Fruit fly (Drosophila melanogaster) whole organism, embryonic: Measurements from ENCODE around the gene CG42812.

Experiments used
- ATbp ChIP-seq: fragments of 200-800 bp; sonication (Bioruptor generic); optimal IDR thresholded peaks from 2 replicates; lab custom pipeline; 2017; ENCODE audit warnings: missing biosample characterization, mild to moderate bottlenecking, missing genetic modification characterization, missing genetic modification reagents
- Adf1 ChIP-seq: fragments of 200-800 bp; sonication (Bioruptor generic); IDR thresholded peaks from 2 replicates; pipeline ENCODE4 v1.3.6; 2022; ENCODE audit warnings: missing biosample characterization, missing genetic modification characterization
- Awh ChIP-seq: fragments of 200-800 bp; sonication (Bioruptor generic); IDR thresholded peaks from 2 replicates; pipeline ENCODE4, ENCODE4 v1.3.6; 2022; ENCODE audit warnings: missing biosample characterization, missing genetic modification characterization
- BEAF-32 ChIP-seq: fragments of 200-800 bp; sonication (Bioruptor generic); optimal IDR thresholded peaks from 3 replicates; lab custom pipeline; 2017; ENCODE audit warnings: missing biosample characterization, missing genetic modification characterization, mild to moderate bottlenecking, moderate library complexity, missing genetic modification reagents
- CG10654 ChIP-seq: fragments of 200-800 bp; sonication (Bioruptor generic); optimal IDR thresholded peaks from 2 replicates; lab custom pipeline; 2016; ENCODE audit warnings: missing biosample characterization, missing genetic modification characterization
- CG11085 ChIP-seq: fragments of 200-800 bp; sonication (Bioruptor generic); IDR thresholded peaks from 2 replicates; pipeline ENCODE4 v1.3.6; 2022; ENCODE audit warnings: missing biosample characterization, missing genetic modification characterization
- CG11093 ChIP-seq: fragments of 200-800 bp; sonication (Bioruptor generic); IDR thresholded peaks from 3 replicates; pipeline ENCODE4 v1.3.6; 2022; ENCODE audit warnings: missing biosample characterization, missing genetic modification characterization
- CG11247 ChIP-seq: fragments of 200-800 bp; sonication (Bioruptor generic); IDR thresholded peaks from 2 replicates; pipeline ENCODE4 v1.3.6; 2022; ENCODE audit warnings: missing biosample characterization, missing genetic modification characterization
- CG11456 ChIP-seq: fragments of 200-800 bp; sonication (Bioruptor generic); IDR thresholded peaks from 3 replicates; pipeline ENCODE4 v1.3.6; 2022; ENCODE audit warnings: missing biosample characterization, missing genetic modification characterization
- CG11723 ChIP-seq: fragments of 200-800 bp; sonication (Bioruptor generic); optimal IDR thresholded peaks from 2 replicates; lab custom pipeline; 2017; ENCODE audit warnings: missing biosample characterization, mild to moderate bottlenecking, missing genetic modification characterization
- CG16813 ChIP-seq: fragments of 200-800 bp; sonication (Bioruptor generic); IDR thresholded peaks from 3 replicates; pipeline ENCODE4 v1.3.6; 2022; ENCODE audit warnings: missing biosample characterization, missing genetic modification characterization; ENCODE audit not compliant: partially characterized antibody
- CG17186 ChIP-seq: fragments of 200-800 bp; sonication (Bioruptor generic); optimal IDR thresholded peaks from 3 replicates; lab custom pipeline; 2017; ENCODE audit warnings: missing biosample characterization, missing genetic modification reagents, missing genetic modification characterization
- CG17359 ChIP-seq: fragments of 200-800 bp; sonication (Bioruptor generic); optimal IDR thresholded peaks from 3 replicates; lab custom pipeline; 2018; ENCODE audit warnings: missing biosample characterization, mild to moderate bottlenecking, missing genetic modification characterization, moderate library complexity
- CG17829 ChIP-seq: fragments of 200-800 bp; optimal IDR thresholded peaks from 2 replicates; lab custom pipeline; 2019; ENCODE audit warnings: missing biosample characterization, mild to moderate bottlenecking, missing genetic modification characterization, moderate library complexity
- CG17912 ChIP-seq: fragments of 200-800 bp; sonication (Bioruptor generic); optimal IDR thresholded peaks from 2 replicates; lab custom pipeline; 2018; ENCODE audit warnings: missing biosample characterization, mild to moderate bottlenecking, missing genetic modification characterization
- CG2712 ChIP-seq: fragments of 200-800 bp; optimal IDR thresholded peaks from 3 replicates; lab custom pipeline; 2019; ENCODE audit warnings: missing biosample characterization, mild to moderate bottlenecking, missing genetic modification characterization, moderate library complexity
- CG3726 ChIP-seq: fragments of 200-800 bp; sonication (Bioruptor generic); IDR thresholded peaks from 3 replicates; pipeline ENCODE4, ENCODE4 v1.3.6; 2022; ENCODE audit warnings: missing biosample characterization, missing genetic modification characterization
- CG4707 ChIP-seq: fragments of 200-800 bp; sonication (Bioruptor generic); optimal IDR thresholded peaks from 2 replicates; lab custom pipeline; 2018; ENCODE audit warnings: missing biosample characterization, mild to moderate bottlenecking, missing genetic modification characterization, moderate library complexity
- CG4820 ChIP-seq: fragments of 200-800 bp; sonication (Bioruptor generic); optimal IDR thresholded peaks from 3 replicates; lab custom pipeline; 2016; ENCODE audit warnings: missing biosample characterization, missing genetic modification characterization
- CG7745 ChIP-seq: fragments of 200-800 bp; sonication (Bioruptor generic); optimal IDR thresholded peaks from 2 replicates; lab custom pipeline; 2018; ENCODE audit warnings: missing biosample characterization, mild to moderate bottlenecking, missing genetic modification characterization, moderate library complexity
- CG8089 ChIP-seq: fragments of 200-800 bp; sonication (Bioruptor generic); optimal IDR thresholded peaks from 3 replicates; lab custom pipeline; 2016; ENCODE audit warnings: missing biosample characterization, missing genetic modification characterization
- CG9437 ChIP-seq: fragments of 200-800 bp; sonication (Bioruptor generic); optimal IDR thresholded peaks from 2 replicates; lab custom pipeline; 2018; ENCODE audit warnings: missing biosample characterization, mild to moderate bottlenecking, missing genetic modification characterization
- D19A ChIP-seq: fragments of 200-800 bp; optimal IDR thresholded peaks from 3 replicates; lab custom pipeline; 2019; ENCODE audit warnings: missing biosample characterization, mild to moderate bottlenecking, missing genetic modification characterization, moderate library complexity
- HHEX ChIP-seq: fragments of 200-800 bp; sonication (Bioruptor generic); optimal IDR thresholded peaks from 3 replicates; lab custom pipeline; 2017; ENCODE audit warnings: missing biosample characterization, mild to moderate bottlenecking, missing genetic modification characterization, missing genetic modification reagents
- HLH4C ChIP-seq: fragments of 200-800 bp; sonication (Bioruptor generic); IDR thresholded peaks from 3 replicates; pipeline ENCODE4 v1.3.6; 2022; ENCODE audit warnings: missing biosample characterization, missing genetic modification characterization; ENCODE audit not compliant: partially characterized antibody
- Hsf ChIP-seq: fragments of 200-800 bp; sonication (Bioruptor generic); optimal IDR thresholded peaks from 3 replicates; lab custom pipeline; 2016; ENCODE audit warnings: missing biosample characterization, missing genetic modification characterization
- Mad ChIP-seq: fragments of 200-800 bp; sonication (Bioruptor generic); optimal IDR thresholded peaks from 2 replicates; lab custom pipeline; 2016; ENCODE audit warnings: missing biosample characterization, missing genetic modification characterization
- Neu2 ChIP-seq: fragments of 200-800 bp; sonication (Bioruptor generic); optimal IDR thresholded peaks from 3 replicates; lab custom pipeline; 2016; ENCODE audit warnings: missing biosample characterization, missing genetic modification characterization, borderline replicate concordance
- Sin3A ChIP-seq: fragments of >200 bp; optimal IDR thresholded peaks from 2 replicates; lab custom pipeline; 2018
- Sry-δ ChIP-seq: fragments of 200-800 bp; sonication (Bioruptor generic); optimal IDR thresholded peaks from 2 replicates; lab custom pipeline; 2016; ENCODE audit warnings: missing biosample characterization, missing genetic modification characterization
- Vsx1 ChIP-seq: fragments of 200-800 bp; sonication (Bioruptor generic); optimal IDR thresholded peaks from 2 replicates; lab custom pipeline; 2017; ENCODE audit warnings: missing biosample characterization, mild to moderate bottlenecking, missing genetic modification characterization, missing genetic modification reagents
- btn ChIP-seq: fragments of 200-800 bp; sonication (Bioruptor generic); optimal IDR thresholded peaks from 2 replicates; lab custom pipeline; 2016; ENCODE audit warnings: missing biosample characterization, missing genetic modification characterization
- cas ChIP-seq: fragments of 200-800 bp; sonication (Bioruptor generic); IDR thresholded peaks from 2 replicates; pipeline ENCODE4 v1.3.6; 2022; ENCODE audit warnings: missing biosample characterization, missing genetic modification characterization
- dysf ChIP-seq: fragments of 200-800 bp; sonication (Bioruptor generic); IDR thresholded peaks from 3 replicates; pipeline ENCODE4 v1.3.6; 2022; ENCODE audit warnings: missing biosample characterization, missing genetic modification characterization
- gsb ChIP-seq: fragments of 200-800 bp; sonication (Bioruptor generic); IDR thresholded peaks from 2 replicates; pipeline ENCODE4 v1.3.6; 2022; ENCODE audit warnings: missing biosample characterization, missing genetic modification characterization
- ham ChIP-seq: fragments of 200-800 bp; sonication (Bioruptor generic); IDR thresholded peaks from 2 replicates; pipeline ENCODE4 v1.3.6; 2022; ENCODE audit warnings: missing biosample characterization, missing genetic modification characterization
- ken ChIP-seq: fragments of 200-800 bp; sonication (Bioruptor generic); IDR thresholded peaks from 3 replicates; pipeline ENCODE4 v1.3.6; 2022; ENCODE audit warnings: missing biosample characterization, missing genetic modification characterization
- lov ChIP-seq, 2 experiments: fragments of 200-800 bp in 1 of 2; fragments of >200 bp in 1 of 2; sonication (Bioruptor generic) in 1 of 2; IDR thresholded peaks in 1 of 2; optimal IDR thresholded peaks in 1 of 2; 2 replicates in 1 of 2; 3 replicates in 1 of 2; pipeline versions ENCODE4 v1.3.6 to Lab custom; 2017 to 2022; ENCODE audit warnings: missing biosample characterization in 1 of 2, missing genetic modification characterization in 1 of 2
- luna ChIP-seq: fragments of 200-800 bp; sonication (Bioruptor generic); optimal IDR thresholded peaks from 2 replicates; lab custom pipeline; 2016; ENCODE audit warnings: missing biosample characterization, missing genetic modification characterization
- nmo ChIP-seq: fragments of 200-800 bp; sonication (Bioruptor generic); optimal IDR thresholded peaks from 2 replicates; lab custom pipeline; 2018; ENCODE audit warnings: missing biosample characterization, mild to moderate bottlenecking, missing genetic modification characterization, moderate library complexity
- odd ChIP-seq: fragments of 200-800 bp; sonication (Bioruptor generic); optimal IDR thresholded peaks from 2 replicates; lab custom pipeline; 2017; ENCODE audit warnings: missing biosample characterization, mild to moderate bottlenecking, missing genetic modification characterization
- onecut ChIP-seq: fragments of 200-800 bp; sonication (Bioruptor generic); IDR thresholded peaks from 2 replicates; pipeline ENCODE4 v1.3.6; 2022; ENCODE audit warnings: missing biosample characterization, missing genetic modification characterization
- seq ChIP-seq: fragments of 200-800 bp; sonication (Bioruptor generic); IDR thresholded peaks from 2 replicates; pipeline ENCODE4 v1.3.6; 2022; ENCODE audit warnings: missing biosample characterization, missing genetic modification characterization
- sisA ChIP-seq: fragments of 200-800 bp; sonication (Bioruptor generic); IDR thresholded peaks from 2 replicates; pipeline ENCODE4 v1.3.6; 2022; ENCODE audit warnings: missing biosample characterization, missing genetic modification characterization
- sna ChIP-seq: fragments of 200-800 bp; sonication (Bioruptor generic); IDR thresholded peaks from 2 replicates; pipeline ENCODE4 v1.3.6; 2022; ENCODE audit warnings: missing biosample characterization, missing genetic modification characterization; ENCODE audit not compliant: partially characterized antibody
- tx ChIP-seq: fragments of 200-800 bp; sonication (Bioruptor generic); optimal IDR thresholded peaks from 2 replicates; lab custom pipeline; 2016; ENCODE audit warnings: missing biosample characterization, missing genetic modification characterization
- vnd ChIP-seq: fragments of 200-800 bp; sonication (Bioruptor generic); IDR thresholded peaks from 3 replicates; pipeline ENCODE4 v1.3.6; 2022; ENCODE audit warnings: missing biosample characterization, missing genetic modification characterization; ENCODE audit not compliant: partially characterized antibody
- wek ChIP-seq: fragments of 200-800 bp; sonication (Bioruptor generic); optimal IDR thresholded peaks from 3 replicates; lab custom pipeline; 2018; ENCODE audit warnings: missing biosample characterization, mild to moderate bottlenecking, missing genetic modification characterization, moderate library complexity
- zfh2 ChIP-seq: fragments of 200-800 bp; sonication (Bioruptor generic); optimal IDR thresholded peaks from 2 replicates; lab custom pipeline; 2016; ENCODE audit warnings: missing biosample characterization, missing genetic modification characterization

CG42812 gene

dm6 chr3R:24333182-24333808, 34.7 kb downstream of the CG42812 start, which contains the start of the genes Rrp5 and Dis3 (continued):
- TF ChIP-seq luna (GFP tag; lab: Kevin White, UChicago) (no peak), vnd (GFP tag; lab: Robert Waterston, UW) (0 out of 3 replicates have a peak, but pooled peaks have one; percentile 26), gsb (GFP tag; lab: Robert Waterston, UW) (no peak), Awh (no peak), HHEX (GFP tag; lab: Kevin White, UChicago) (no peak), D19A (tag; lab: Kevin White, UChicago) (no peak), CG17186 (GFP tag; lab: Kevin White, UChicago) (peak; percentile 87), dysf (peak; percentile 47; the same call in 2 of the 3 replicates), Sry-δ (peak; percentile 65), BEAF-32 (GFP tag; lab: Kevin White, UChicago) (peak; percentile 61), Adf1 (GFP tag; lab: Robert Waterston, UW) (peak; percentile 50), CG11247 (GFP tag; lab: Robert Waterston, UW) (peak; percentile 51), seq (GFP tag; lab: Robert Waterston, UW) (no peak), CG9437 (no peak), CG16813 (peak; percentile 36; the same call in 1 of the 3 replicates), btn (GFP tag; lab: Kevin White, UChicago) (no peak), tx (peak; percentile 17), lov (optimal IDR thresholded peaks at IDR 0.05; lab: Kevin White, UChicago) (no peak), lov (GFP tag; IDR thresholded peaks at IDR 0.05; lab: Robert Waterston, UW) (0 out of 3 replicates have a peak, but pooled peaks have one; percentile 4), sisA (GFP tag; lab: Robert Waterston, UW) (peak; percentile 57), CG4820 (GFP tag; lab: Kevin White, UChicago) (no peak), odd (GFP tag; lab: Kevin White, UChicago) (no peak), CG17912 (GFP tag; lab: Kevin White, UChicago) (peak; percentile 13), HLH4C (GFP tag; lab: Robert Waterston, UW) (peak; percentile 58; the same call in 2 of the 3 replicates), CG3726 (GFP tag; lab: Robert Waterston, UW) (no peak), CG7745 (tag; lab: Kevin White, UChicago) (no peak), CG17359 (no peak), Sin3A (peak; percentile 81), nmo (GFP tag; lab: Kevin White, UChicago) (peak; percentile 66), cas (GFP tag; lab: Robert Waterston, UW) (peak; percentile 30; the same call in 1 of the 2 replicates), CG11456 (peak; percentile 74; the same call in 2 of the 3 replicates), wek (GFP tag; lab: Kevin White, UChicago) (no peak), Mad (peak; percentile 36), Vsx1 (no peak), CG4707 (GFP tag; lab: Kevin White, UChicago) (no peak), onecut (GFP tag; lab: Robert Waterston, UW) (no peak), CG10654 (GFP tag; lab: Kevin White, UChicago) (no peak), CG11085 (peak; percentile 42; the same call in 1 of the 2 replicates), sna (GFP tag; lab: Robert Waterston, UW) (0 out of 2 replicates have a peak, but pooled peaks have one; percentile 30), Neu2 (GFP tag; lab: Kevin White, UChicago) (no peak), ham (no peak), CG17829 (no peak), CG8089 (GFP tag; lab: Kevin White, UChicago) (peak; percentile 7), zfh2 (GFP tag; lab: Kevin White, UChicago) (peak; percentile 51), CG11093 (no peak), CG2712 (tag; lab: Kevin White, UChicago) (no peak), ATbp (GFP tag; lab: Kevin White, UChicago) (no peak), Hsf (GFP tag; lab: Kevin White, UChicago) (peak; percentile 40), ken (GFP tag; lab: Robert Waterston, UW) (peak; percentile 81), CG11723 (no peak)
